Worm (Caenorhabditis elegans) whole organism, L1 larva: ENCODE data around the gene K08B12.1.
A peak's percentile ranks its signal among the peaks of the same experiment; 100 is the strongest.

Experiments
- C04F5.9 ChIP-seq: sonication (generic microtip); optimal IDR thresholded peaks from 2 replicates; lab custom pipeline; 2016; ENCODE audit warnings: missing genetic modification characterization, missing compliant biosample characterization
- C16A3.4 ChIP-seq: fragments of 150-350 bp; optimal IDR thresholded peaks from 2 replicates; lab custom pipeline; 2014; ENCODE audit warnings: missing biosample characterization, missing genetic modification characterization
- ama-1 ChIP-seq: fragments of 150-350 bp; optimal IDR thresholded peaks from 2 replicates; lab custom pipeline; 2014
- blmp-1 ChIP-seq: fragments of 150-350 bp; optimal IDR thresholded peaks from 2 replicates; lab custom pipeline; 2014; ENCODE audit warnings: missing biosample characterization, missing genetic modification characterization
- ceh-63 ChIP-seq: fragments of 200-800 bp; sonication (Bioruptor generic); optimal IDR thresholded peaks from 2 replicates; lab custom pipeline; 2018; ENCODE audit warnings: mild to moderate bottlenecking, missing genetic modification characterization, missing compliant biosample characterization
- ceh-8 ChIP-seq: fragments of 200-800 bp; sonication (Bioruptor generic); optimal IDR thresholded peaks from 2 replicates; lab custom pipeline; 2018; ENCODE audit warnings: mild to moderate bottlenecking, missing genetic modification characterization, moderate library complexity, missing compliant biosample characterization
- ces-1 ChIP-seq: fragments of 150-350 bp; optimal IDR thresholded peaks from 2 replicates; lab custom pipeline; 2014; ENCODE audit warnings: missing biosample characterization, missing genetic modification reagents, missing genetic modification characterization
- dpl-1 ChIP-seq, 3 experiments: fragments of 150-350 bp in 2 of 3; sonication (generic microtip) in 1 of 3; optimal IDR thresholded peaks; 2 replicates each; lab custom pipeline; 2014 to 2017; ENCODE audit warnings: missing biosample characterization in 3 of 3, missing genetic modification characterization in 3 of 3, missing genetic modification reagents in 3 of 3
- dsc-1 ChIP-seq: sonication (generic microtip); optimal IDR thresholded peaks from 2 replicates; lab custom pipeline; 2016; ENCODE audit warnings: mild to moderate bottlenecking, missing genetic modification characterization, missing compliant biosample characterization
- efl-1 ChIP-seq, 4 experiments: fragments of 150-350 bp; optimal IDR thresholded peaks in 3 of 4; peaks in 1 of 4; 1 replicate in 1 of 4; 2 replicates in 3 of 4; lab custom pipeline; 2014; ENCODE audit warnings: missing biosample characterization in 2 of 4, missing genetic modification characterization in 2 of 4, missing genetic modification reagents in 2 of 4
- elt-2 ChIP-seq: sonication (generic microtip); optimal IDR thresholded peaks from 2 replicates; lab custom pipeline; 2016; ENCODE audit warnings: missing genetic modification characterization, mild to moderate bottlenecking, inconsistent platforms, missing compliant biosample characterization, missing genetic modification reagents
- elt-3 ChIP-seq, 6 experiments: fragments of 150-350 bp in 1 of 6; sonication (generic microtip); optimal IDR thresholded peaks; 2 replicates each; lab custom pipeline; 2017 to 2018; ENCODE audit warnings: missing biosample characterization in 6 of 6, missing genetic modification characterization in 6 of 6, inconsistent platforms in 1 of 6
- grh-1 ChIP-seq: fragments of 200-800 bp; sonication (Bioruptor generic); IDR thresholded peaks from 2 replicates; pipeline ENCODE4 v1.3.6; 2022; ENCODE audit warnings: missing genetic modification reagents, missing genetic modification characterization, missing compliant biosample characterization
- hlh-4 ChIP-seq: sonication (generic microtip); optimal IDR thresholded peaks from 2 replicates; lab custom pipeline; 2016; ENCODE audit warnings: mild to moderate bottlenecking, missing genetic modification characterization, missing compliant biosample characterization
- irx-1 ChIP-seq: sonication (generic microtip); optimal IDR thresholded peaks from 2 replicates; lab custom pipeline; 2016; ENCODE audit warnings: missing genetic modification characterization, missing compliant biosample characterization
- isw-1 ChIP-seq: fragments of 200-800 bp; sonication (Bioruptor generic); IDR thresholded peaks from 2 replicates; pipeline ENCODE4 v1.3.6; 2022; ENCODE audit warnings: missing genetic modification characterization, missing compliant biosample characterization
- jun-1 ChIP-seq: fragments of 150-350 bp; optimal IDR thresholded peaks from 2 replicates; lab custom pipeline; 2014; ENCODE audit warnings: missing biosample characterization, missing genetic modification reagents, missing genetic modification characterization
- lin-14 ChIP-seq: fragments of 200-800 bp; sonication (Bioruptor generic); optimal IDR thresholded peaks from 2 replicates; lab custom pipeline; 2018; ENCODE audit warnings: mild to moderate bottlenecking, missing genetic modification characterization, moderate library complexity, missing compliant biosample characterization
- lin-35 ChIP-seq, 2 experiments: fragments of 150-350 bp; optimal IDR thresholded peaks; 2 replicates each; lab custom pipeline; 2014; ENCODE audit warnings: missing biosample characterization in 2 of 2, missing genetic modification characterization in 2 of 2, missing genetic modification reagents in 2 of 2
- lsy-2 ChIP-seq, 2 experiments: fragments of 150-350 bp; optimal IDR thresholded peaks; 2 replicates each; lab custom pipeline; 2014; ENCODE audit warnings: missing biosample characterization in 2 of 2, missing genetic modification characterization in 2 of 2
- mdl-1 ChIP-seq, 2 experiments: fragments of 150-350 bp; optimal IDR thresholded peaks; 2 replicates each; lab custom pipeline; 2014 to 2017; ENCODE audit warnings: missing biosample characterization in 2 of 2, missing genetic modification characterization in 2 of 2, inconsistent platforms in 1 of 2
- mef-2 ChIP-seq: fragments of 150-350 bp; optimal IDR thresholded peaks from 2 replicates; lab custom pipeline; 2014; ENCODE audit warnings: missing biosample characterization, missing genetic modification characterization
- mep-1 ChIP-seq: fragments of 150-350 bp; optimal IDR thresholded peaks from 2 replicates; lab custom pipeline; 2014; ENCODE audit warnings: missing biosample characterization, missing genetic modification characterization
- nhr-19 ChIP-seq: fragments of 200-800 bp; sonication (Bioruptor generic); conservative IDR thresholded peaks from 2 replicates; pipeline ENCODE4 v1.3.6; 2022; ENCODE audit warnings: missing genetic modification characterization, missing compliant biosample characterization
- nhr-20 ChIP-seq: sonication (generic microtip); optimal IDR thresholded peaks from 2 replicates; lab custom pipeline; 2016; ENCODE audit warnings: mild to moderate bottlenecking, missing genetic modification characterization, missing compliant biosample characterization
- nhr-47 ChIP-seq: sonication (generic microtip); optimal IDR thresholded peaks from 2 replicates; lab custom pipeline; 2016; ENCODE audit warnings: mild to moderate bottlenecking, missing genetic modification characterization, moderate library complexity, missing compliant biosample characterization
- nhr-71 ChIP-seq: sonication (generic microtip); optimal IDR thresholded peaks from 2 replicates; lab custom pipeline; 2016; ENCODE audit warnings: mild to moderate bottlenecking, missing genetic modification characterization, moderate library complexity, missing compliant biosample characterization
- nhr-77 ChIP-seq: fragments of 150-350 bp; optimal IDR thresholded peaks from 2 replicates; lab custom pipeline; 2014; ENCODE audit warnings: missing biosample characterization, missing genetic modification characterization
- nhr-85 ChIP-seq: sonication (generic microtip); peaks from one replicate; lab custom pipeline; 2016; ENCODE audit warnings: missing genetic modification characterization, inconsistent platforms, missing compliant biosample characterization
- nhr-90 ChIP-seq: sonication (generic microtip); optimal IDR thresholded peaks from 2 replicates; lab custom pipeline; 2016; ENCODE audit warnings: mild to moderate bottlenecking, missing genetic modification characterization, missing compliant biosample characterization; ENCODE audit not compliant: poor library complexity
- pag-3 ChIP-seq: sonication (generic microtip); optimal IDR thresholded peaks from 2 replicates; lab custom pipeline; 2017; ENCODE audit warnings: missing genetic modification characterization, mild to moderate bottlenecking, missing compliant biosample characterization, antibody characterized with exemption, borderline replicate concordance; ENCODE audit not compliant: insufficient read depth
- snu-23 ChIP-seq: sonication (generic microtip); optimal IDR thresholded peaks from 2 replicates; lab custom pipeline; 2016; ENCODE audit warnings: missing genetic modification characterization, missing compliant biosample characterization
- sptf-1 ChIP-seq: fragments of 150-350 bp; optimal IDR thresholded peaks from 2 replicates; lab custom pipeline; 2014; ENCODE audit warnings: missing biosample characterization, missing genetic modification characterization
- tbx-2 ChIP-seq: sonication (generic microtip); optimal IDR thresholded peaks from 2 replicates; lab custom pipeline; 2016; ENCODE audit warnings: missing genetic modification characterization, missing compliant biosample characterization
- unc-130 ChIP-seq: fragments of 150-350 bp; optimal IDR thresholded peaks from 2 replicates; lab custom pipeline; 2017; ENCODE audit warnings: missing biosample characterization, missing genetic modification characterization, inconsistent platforms
- unc-62 ChIP-seq: fragments of 150-350 bp; optimal IDR thresholded peaks from 2 replicates; lab custom pipeline; 2014; ENCODE audit warnings: missing biosample characterization, missing genetic modification reagents, missing genetic modification characterization
- unc-98 ChIP-seq: fragments of 200-800 bp; sonication (Bioruptor generic); IDR thresholded peaks from 2 replicates; pipeline ENCODE4 v1.3.6; 2022; ENCODE audit warnings: missing genetic modification characterization, missing compliant biosample characterization
- zag-1 ChIP-seq: fragments of 150-350 bp; optimal IDR thresholded peaks from 2 replicates; lab custom pipeline; 2014; ENCODE audit warnings: missing biosample characterization, missing genetic modification characterization
- zip-4 ChIP-seq: fragments of 200-800 bp; sonication (Bioruptor generic); optimal IDR thresholded peaks from 2 replicates; lab custom pipeline; 2018; ENCODE audit warnings: mild to moderate bottlenecking, missing genetic modification characterization, moderate library complexity, missing compliant biosample characterization
- ztf-11 ChIP-seq, 2 experiments: sonication (generic microtip); optimal IDR thresholded peaks; 2 replicates each; lab custom pipeline; 2016 to 2017; ENCODE audit warnings: missing genetic modification characterization in 2 of 2, missing biosample characterization in 1 of 2, missing compliant biosample characterization in 1 of 2

Gene K08B12.1

DNA sequence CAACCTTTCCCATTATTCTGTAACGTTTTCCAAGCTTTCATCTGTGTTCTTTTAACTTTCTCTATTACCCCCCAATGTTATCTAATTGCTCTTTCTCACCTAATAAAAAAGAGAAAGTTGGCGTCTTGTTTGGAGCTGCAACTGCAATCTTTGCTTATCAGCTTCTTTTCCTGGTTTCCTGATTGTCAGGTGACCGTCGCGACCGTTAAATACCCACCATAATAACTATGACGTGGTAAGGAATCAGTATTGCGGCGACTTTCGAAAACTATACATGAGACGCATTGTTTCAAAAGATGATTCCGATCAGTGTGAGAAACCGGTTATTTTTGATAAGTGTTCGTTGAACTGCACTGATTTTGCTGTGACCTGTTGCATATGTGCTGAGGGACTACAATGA lies 16.0 kb downstream of the K08B12.1 start (continued):
- TF ChIP-seq nhr-90 (tag; lab: Kevin White, UChicago) (peak; percentile 25), mdl-1 (tag; optimal IDR thresholded peaks at IDR 0.05; lab: Kevin White, UChicago) (peak in 1 of 2 experiments; percentile 13), nhr-85 (tag; lab: Kevin White, UChicago) (peak; percentile 72), mef-2 (tag; lab: Kevin White, UChicago) (no peak)

DNA sequence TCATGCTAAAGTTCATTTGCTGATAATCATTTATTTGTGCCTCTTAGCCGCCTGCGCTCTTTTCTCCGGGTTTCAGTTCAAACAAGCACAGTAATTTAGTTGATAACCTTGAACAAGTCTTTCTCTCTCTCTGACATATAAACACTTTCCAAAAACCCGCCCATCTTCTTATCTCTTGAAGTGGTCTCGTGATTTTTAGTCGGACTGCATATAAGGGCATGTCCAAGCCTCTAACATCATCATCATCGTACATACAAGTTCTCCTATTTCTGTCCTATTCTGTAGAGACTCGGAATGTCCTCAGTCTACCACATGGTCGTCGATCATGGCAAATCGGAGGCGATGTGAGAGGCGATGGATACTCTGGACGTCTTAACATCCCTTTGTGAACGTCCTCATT lies 17.0 kb downstream of the K08B12.1 start, which contains the start of gene F31F7.1:
TSS of gene F31F7.1 (plus strand) at position 235 of the 400 bp plus-strand sequence.
- TF ChIP-seq nhr-19 (GFP tag; lab: Robert Waterston, UW) (peak; percentile 59), blmp-1 (tag; lab: Kevin White, UChicago) (peak; percentile 31), lin-35 (GFP tag; optimal IDR thresholded peaks at IDR 0.05; lab: Kevin White, UChicago) (peak in 1 of 2 experiments; percentile 75), jun-1 (tag; lab: Kevin White, UChicago) (peak; percentile 55), ztf-11 (tag; optimal IDR thresholded peaks at IDR 0.05; lab: Kevin White, UChicago) (no peak), zip-4 (no peak), pag-3 (tag; lab: Kevin White, UChicago) (no peak), lsy-2 (tag; optimal IDR thresholded peaks at IDR 0.05; lab: Kevin White, UChicago) (peak in 1 of 2 experiments; percentile 58), sptf-1 (tag; lab: Kevin White, UChicago) (no peak), nhr-90 (tag; lab: Kevin White, UChicago) (peak; percentile 74), mdl-1 (tag; optimal IDR thresholded peaks at IDR 0.05; lab: Kevin White, UChicago) (peak in 1 of 2 experiments; percentile 74), ceh-63 (GFP tag; lab: Kevin White, UChicago) (no peak), dsc-1 (tag; lab: Kevin White, UChicago) (no peak), snu-23 (GFP tag; lab: Kevin White, UChicago) (peak; percentile 57), hlh-4 (no peak), C04F5.9 (tag; lab: Kevin White, UChicago) (no peak), grh-1 (GFP tag; lab: Robert Waterston, UW) (peak; percentile 65), nhr-71 (peak; percentile 75), nhr-47 (tag; lab: Kevin White, UChicago) (peak; percentile 3), zag-1 (tag; lab: Kevin White, UChicago) (no peak), lin-14 (GFP tag; lab: Kevin White, UChicago) (peak; percentile 69), tbx-2 (tag; lab: Kevin White, UChicago) (peak; percentile 34), elt-2 (tag; lab: Kevin White, UChicago) (peak; percentile 95), efl-1 (optimal IDR thresholded peaks at IDR 0.05; lab: Kevin White, UChicago) (no peak), efl-1 (GFP tag; optimal IDR thresholded peaks at IDR 0.05 in 1 of 2; lab: Kevin White, UChicago) (peak in 1 of 2 experiments; percentile 71), ceh-8 (GFP tag; lab: Kevin White, UChicago) (no peak), nhr-85 (tag; lab: Kevin White, UChicago) (peak; percentile 91), C16A3.4 (tag; lab: Kevin White, UChicago) (peak; percentile 25), nhr-77 (tag; lab: Kevin White, UChicago) (peak; percentile 25), unc-130 (tag; lab: Kevin White, UChicago) (peak; percentile 68), unc-98 (GFP tag; lab: Robert Waterston, UW) (no peak), isw-1 (GFP tag; lab: Robert Waterston, UW) (no peak), ces-1 (GFP tag; lab: Kevin White, UChicago) (no peak), nhr-20 (tag; lab: Kevin White, UChicago) (peak; percentile 76), ama-1 (lab: Kevin White, UChicago) (peak; percentile 75), mep-1 (tag; lab: Kevin White, UChicago) (peak; percentile 22), irx-1 (tag; lab: Kevin White, UChicago) (no peak), dpl-1 (GFP tag; optimal IDR thresholded peaks at IDR 0.05; lab: Kevin White, UChicago) (peak in 1 of 3 experiments; percentile 23), elt-3 (tag; optimal IDR thresholded peaks at IDR 0.05; lab: Kevin White, UChicago) (peak in 5 of 6 experiments; percentile 25 to 88 (median 66)), unc-62 (GFP tag; lab: Kevin White, UChicago) (no peak)
